Fruit fly (Drosophila melanogaster) ovary, adult (tissue): ENCODE measurements around the gene CG5447.

ENCODE experiments used
- CG17801 ChIP-seq: fragments of 200-800 bp; optimal IDR thresholded peaks from 2 replicates; lab custom pipeline; 2019; ENCODE audit warnings: missing biosample characterization, mild to moderate bottlenecking, missing genetic modification characterization, moderate library complexity; ENCODE audit not compliant: partially characterized antibody

The CG5447 gene

DNA sequence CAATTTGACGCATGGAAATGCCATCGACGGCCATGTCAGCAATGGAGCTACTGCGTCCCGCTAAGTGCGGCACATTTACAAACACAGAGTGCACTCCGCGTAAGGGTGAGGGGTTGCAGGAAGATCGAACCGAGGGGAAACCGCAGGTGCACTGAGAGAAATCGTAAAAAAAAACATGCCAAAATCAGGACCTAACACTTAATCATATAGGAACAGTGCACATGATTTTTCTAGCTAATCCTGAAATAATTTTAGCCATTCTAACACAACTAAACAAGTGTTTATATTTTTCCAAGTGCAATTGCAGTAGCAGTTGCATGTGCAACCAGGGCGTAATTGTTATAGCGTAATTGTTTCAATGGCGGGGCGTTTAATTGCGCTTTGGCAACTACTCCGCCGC, 26.9 kb downstream of the CG5447 start:
- no peak for TF ChIP-seq CG17801

DNA sequence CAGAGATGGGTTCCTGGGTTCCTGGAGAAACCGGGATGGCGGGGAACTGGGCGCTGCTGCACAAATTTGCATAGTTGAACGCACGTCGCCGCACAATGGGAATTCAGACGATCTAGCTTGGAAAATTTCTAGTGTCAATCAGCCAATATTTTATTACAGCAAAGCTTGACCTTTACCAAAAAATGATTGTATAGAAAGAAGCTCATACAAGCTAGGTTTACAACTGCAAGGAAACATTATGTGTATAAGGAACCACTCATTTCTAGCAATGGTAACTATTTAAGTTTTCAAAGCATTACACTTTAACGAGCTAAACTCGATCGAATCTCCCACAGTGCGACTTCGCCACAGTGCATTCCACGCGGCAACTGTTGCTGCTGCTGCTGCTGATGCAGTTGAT, 28.0 kb downstream of the CG5447 start:
- no peak for TF ChIP-seq CG17801

DNA sequence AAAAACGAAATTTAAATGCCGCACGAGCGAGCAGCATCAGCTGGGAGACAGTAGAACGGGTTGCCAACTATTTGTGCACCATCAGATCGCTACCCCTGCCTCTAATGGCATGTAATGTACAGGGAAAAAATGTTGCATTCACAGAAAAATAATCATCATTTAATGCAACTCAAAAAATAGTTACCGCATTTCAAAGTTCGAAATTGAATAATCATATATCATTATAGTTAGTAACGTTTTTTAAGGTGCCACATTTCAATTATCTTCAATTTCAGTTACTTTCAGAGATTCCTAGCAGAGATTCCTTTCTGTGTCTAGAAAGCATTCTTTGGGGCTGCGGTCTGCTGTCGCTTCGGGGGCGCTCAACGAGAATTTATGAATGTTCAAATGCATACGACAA, 28.9 kb downstream of the CG5447 start:
- TF ChIP-seq CG17801, result no peak

DNA sequence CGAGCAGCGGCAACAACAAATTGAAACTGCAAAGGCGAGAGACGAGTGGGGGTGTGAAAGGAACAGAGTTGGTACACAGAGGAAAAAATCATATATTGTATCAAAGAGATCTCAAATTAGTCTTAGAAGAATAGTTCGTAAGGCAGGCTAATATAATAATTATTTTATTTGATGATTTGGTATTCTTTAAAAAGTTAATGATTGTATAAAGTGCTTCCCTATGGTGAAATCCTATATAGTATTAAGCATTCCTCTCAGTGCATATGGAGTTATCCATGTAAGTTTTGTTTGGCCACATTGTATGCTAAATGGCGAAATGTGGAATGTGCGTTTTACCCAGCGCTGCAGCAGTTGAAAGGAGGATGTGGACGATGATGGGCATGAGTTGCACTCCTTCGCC, 31.3 kb downstream of the CG5447 start:
- TF ChIP-seq CG17801, result no peak

DNA sequence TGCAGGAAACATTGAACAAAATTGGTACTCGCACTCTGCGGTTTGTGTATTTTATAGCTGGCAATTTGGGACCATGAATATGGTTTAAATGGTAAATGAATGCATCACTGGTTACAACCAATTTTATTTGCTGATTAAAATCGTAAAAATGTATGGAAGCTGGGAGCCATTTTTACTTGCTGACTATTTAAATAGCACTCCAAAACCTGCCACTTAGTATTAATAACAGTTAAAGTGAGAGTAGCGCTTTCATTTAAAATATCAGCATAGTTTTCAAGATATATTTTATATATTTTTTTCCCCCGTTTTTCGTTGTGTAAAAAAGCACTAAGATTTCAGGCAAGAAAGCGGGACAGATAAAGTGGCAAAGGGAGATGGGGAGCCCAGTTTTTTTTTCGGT, 32.2 kb downstream of the CG5447 start:
- no peak for TF ChIP-seq CG17801

DNA sequence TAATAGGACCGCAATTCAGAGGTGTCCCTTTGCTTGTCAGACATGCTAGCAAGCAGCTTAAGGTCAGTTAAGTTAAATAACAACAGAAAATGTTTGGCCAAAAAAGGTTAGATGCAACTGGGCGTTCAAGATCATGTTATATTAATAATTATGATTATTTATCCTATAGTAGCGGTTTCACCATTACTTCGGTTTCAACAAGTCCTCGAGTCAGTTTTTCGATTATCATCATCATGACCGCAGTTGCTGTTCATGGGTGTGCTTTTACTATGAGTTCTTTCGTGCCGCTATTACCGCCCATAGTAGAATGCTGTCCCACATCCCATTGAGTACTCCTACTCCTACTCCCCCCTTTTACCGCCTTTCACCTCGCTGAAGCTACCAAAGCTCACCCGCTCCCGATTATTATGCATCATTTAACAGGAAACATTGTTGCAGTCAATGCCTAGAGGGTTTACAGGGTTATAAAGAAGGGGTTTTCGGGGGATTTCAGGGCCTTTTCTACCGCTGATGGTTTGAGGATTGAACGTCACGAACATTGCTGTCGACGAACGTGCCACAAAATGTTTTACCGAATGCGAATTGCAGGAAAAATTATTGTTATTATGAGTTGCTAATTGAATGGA, 33.0 kb downstream of the CG5447 start:
- no peak for TF ChIP-seq CG17801

DNA sequence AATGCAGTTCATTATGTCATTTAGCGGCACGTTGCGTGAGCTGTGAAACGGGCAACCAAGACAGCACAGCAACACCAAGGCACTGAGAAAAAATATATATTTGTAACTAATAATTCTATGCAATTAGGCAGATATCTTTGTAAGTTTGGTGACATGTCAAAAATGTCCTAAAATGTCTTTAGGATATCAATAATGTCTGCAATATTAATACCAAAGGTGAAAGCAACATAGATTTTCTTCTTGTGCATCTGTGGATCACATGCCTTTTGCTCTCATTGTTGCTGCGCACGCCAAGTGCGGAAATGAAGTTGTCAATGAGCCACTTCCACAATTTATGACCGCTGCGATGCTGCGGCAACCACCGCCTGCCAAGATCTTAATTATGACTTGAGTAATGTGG, 37.1 kb downstream of the CG5447 start:
- TF ChIP-seq CG17801, result no peak

DNA sequence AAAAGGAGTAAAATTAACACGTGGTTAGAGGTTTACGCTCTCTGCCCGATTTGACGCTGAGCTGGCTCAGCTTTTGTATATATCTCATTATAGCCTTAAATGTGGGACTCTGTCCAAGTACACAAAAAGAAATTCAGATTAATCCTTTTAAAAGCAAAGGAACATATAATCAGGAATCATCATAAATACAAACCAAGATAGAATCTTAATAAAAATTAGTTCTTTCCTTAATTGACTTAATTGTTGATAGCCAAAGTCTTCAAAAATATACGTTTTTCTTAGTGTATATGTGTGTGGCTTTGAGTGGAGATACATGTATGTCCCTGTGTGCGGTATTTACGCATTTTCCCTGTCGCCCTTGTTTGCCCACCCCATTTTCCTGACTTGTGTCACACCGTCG, 41.9 kb downstream of the CG5447 start:
- TF ChIP-seq CG17801, result no peak

DNA sequence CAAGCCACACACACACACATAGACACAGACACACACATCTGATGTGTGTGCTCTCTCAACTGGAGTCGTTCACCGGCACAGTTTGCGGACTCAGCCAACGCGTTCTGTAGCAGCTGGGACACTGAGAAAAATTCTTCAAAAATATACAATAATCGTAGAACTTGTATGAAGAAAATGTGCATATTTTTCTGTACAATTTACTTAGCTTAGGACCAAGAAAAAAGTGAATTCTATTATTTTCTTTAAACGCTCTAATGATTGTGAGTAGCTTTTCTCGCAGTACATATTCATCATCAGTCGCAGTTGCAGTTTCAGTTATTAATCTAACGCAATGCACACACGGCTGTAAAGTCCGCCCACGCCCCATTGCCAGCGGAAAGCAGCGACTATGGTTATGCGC, 44.0 kb downstream of the CG5447 start:
- TF ChIP-seq CG17801, result no peak

DNA sequence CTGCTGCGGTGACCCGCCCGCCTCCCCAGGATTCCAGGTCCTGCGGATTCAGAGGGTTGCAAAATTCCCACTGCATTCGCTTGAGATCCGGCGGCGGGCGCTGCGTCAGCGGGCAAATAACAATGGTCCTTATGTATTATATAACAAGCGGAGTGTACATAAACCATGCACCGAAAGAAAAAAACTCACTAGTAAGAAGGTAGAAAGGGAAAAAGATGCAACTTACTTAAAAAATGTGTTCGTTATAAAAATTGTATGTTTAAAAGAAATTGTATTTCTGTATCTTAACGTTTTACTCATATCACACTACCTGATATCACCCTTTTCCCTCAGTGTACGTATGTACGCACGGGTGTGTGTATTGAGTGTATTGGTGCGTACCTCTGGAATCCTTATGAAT, 46.8 kb downstream of the CG5447 start:
- TF ChIP-seq CG17801, result no peak

DNA sequence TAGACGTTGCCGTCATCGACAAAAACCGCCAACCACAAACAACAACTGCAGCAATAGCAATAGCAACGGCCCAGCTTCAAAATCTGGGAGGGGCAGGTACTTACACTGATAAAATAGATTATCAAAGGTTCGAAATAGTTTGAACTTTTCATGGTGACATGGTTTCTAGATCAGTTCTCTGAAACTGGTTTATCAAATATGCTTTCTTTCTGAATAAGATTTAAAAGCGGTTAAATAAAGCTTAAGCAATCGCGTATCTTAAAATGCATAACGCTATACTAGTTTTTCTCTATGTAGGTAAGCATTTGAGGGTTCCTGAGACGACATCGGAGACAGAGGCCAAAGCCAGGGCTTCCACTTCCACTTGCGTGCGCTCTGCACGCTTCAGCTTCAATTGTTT, 48.0 kb downstream of the CG5447 start:
- TF ChIP-seq CG17801, result no peak

DNA sequence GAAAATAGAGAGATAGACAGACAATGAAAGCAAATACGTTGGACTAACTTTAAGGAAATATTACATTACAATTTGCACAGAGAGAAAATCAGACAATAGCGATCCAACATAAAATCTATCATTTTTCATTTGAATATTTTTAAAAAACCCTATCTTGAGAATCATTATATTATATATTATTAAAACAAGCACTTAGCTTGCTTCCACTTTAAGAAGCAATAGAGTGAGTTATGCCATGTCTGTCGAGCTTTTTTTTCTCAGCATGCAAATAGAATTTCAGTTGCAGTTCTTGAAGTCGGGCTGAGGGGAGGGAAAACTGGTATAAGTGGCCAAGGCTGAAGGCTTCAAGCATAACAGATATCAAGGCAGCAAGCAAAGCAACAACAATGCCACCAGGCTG, 49.7 kb downstream of the CG5447 start:
- TF ChIP-seq CG17801, result no peak

DNA sequence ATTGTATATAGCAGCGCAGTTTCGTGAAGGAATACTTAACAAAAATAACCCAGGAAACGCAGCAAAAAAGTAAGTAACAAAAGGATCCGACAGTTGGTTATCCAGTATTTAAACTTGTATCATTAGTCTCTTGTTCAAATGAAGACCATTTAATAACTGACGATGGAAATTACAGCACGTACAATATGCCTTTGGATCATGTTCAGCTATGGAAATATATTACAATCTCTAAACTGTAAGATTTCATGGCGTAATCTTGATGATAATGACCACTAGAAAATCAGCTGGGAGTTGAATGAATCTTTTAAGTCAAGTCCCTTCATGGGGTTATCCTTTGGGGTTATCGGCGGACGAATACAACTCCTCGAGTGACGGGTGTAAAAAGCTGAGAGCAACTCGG, 50.6 kb downstream of the CG5447 start:
- no peak for TF ChIP-seq CG17801

DNA sequence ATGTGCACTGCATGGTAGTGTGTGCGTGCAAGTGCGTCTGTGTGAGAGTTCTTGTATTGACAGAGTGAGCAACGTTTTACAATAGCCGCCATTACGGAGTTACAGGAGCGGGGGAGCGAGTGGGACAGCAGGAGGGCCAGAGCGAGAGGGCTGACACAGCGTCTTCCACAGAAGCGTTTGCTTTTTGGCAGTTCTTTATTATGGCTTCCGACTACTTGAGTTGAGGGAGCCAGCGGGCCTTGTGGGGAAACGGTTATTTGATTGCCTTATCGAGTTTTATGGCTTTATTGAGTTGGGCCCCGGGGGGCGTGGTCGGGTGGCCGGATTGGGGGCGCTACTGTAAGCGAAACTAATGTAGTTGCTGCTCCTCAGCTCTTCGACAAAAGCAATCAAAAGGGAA, 51.0 kb downstream of the CG5447 start:
- TF ChIP-seq CG17801, result no peak
